Fruit fly (Drosophila melanogaster): ENCODE data around the gene Prx6a.

The Prx6a gene

DNA sequence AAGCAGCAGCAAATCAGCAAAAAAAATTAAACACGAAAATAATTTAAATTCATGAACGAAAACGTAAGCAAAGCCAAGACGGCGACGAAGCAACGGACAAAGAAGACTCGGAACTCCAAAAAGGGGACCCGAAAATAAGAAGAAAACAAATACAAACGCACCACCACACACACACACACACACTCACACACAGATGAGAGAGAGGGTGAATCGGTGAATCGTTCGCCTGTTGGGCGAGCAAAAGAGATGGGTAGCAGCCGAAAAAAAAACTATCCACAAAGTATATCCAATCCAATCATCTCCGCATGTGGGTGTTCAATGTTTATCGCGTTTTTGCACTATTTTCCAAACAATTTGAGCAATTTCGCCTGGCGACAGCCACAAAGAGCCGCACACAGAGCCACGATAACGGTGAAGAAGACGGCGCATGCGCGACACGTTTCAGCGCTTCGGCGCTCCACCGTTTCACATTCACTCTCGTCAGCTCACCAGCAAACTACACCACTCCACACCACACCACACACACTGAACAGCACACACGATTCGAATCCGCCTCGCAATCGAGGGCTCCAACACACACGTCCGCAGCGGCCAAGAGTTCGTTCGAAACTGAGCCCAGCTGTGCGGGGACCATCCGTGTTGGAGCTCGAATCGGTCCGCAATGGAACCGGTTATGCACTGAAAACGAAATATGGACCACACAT, 48.2 kb downstream of the Prx6a start, which contains the start of gene Duox (continued):
- TF ChIP-seq Med (GFP tag) (no peak), CG4360 (GFP tag; IDR thresholded peaks at IDR 0.05) (peak; percentile 27; the same call in 1 of the 2 replicates), CG7556 (GFP tag; optimal IDR thresholded peaks at IDR 0.05) (no peak), CG4404 (GFP tag; IDR thresholded peaks at IDR 0.05) (no peak), CG6791 (GFP tag; IDR thresholded peaks at IDR 0.05; ENCODE audit: partially characterized antibody) (no peak), CG34224 (GFP tag; IDR thresholded peaks at IDR 0.05; ENCODE audit: partially characterized antibody) (0 out of 3 replicates have a peak, but pooled peaks have one; percentile 15), salm (tag; optimal IDR thresholded peaks at IDR 0.05) (no peak), bbx (GFP tag; IDR thresholded peaks at IDR 0.05; ENCODE audit: partially characterized antibody) (0 out of 2 replicates have a peak, but pooled peaks have one; percentile 10), CG7963 (GFP tag; IDR thresholded peaks at IDR 0.05; ENCODE audit: partially characterized antibody) (no peak), CG3726 (GFP tag; IDR thresholded peaks at IDR 0.05) (no peak)
